Fruit fly (Drosophila melanogaster) ovary, adult (tissue): ENCODE measurements around the gene RSG7.

Source experiments
- CG17801 ChIP-seq: fragments of 200-800 bp; optimal IDR thresholded peaks from 2 replicates; lab custom pipeline; 2019; ENCODE audit warnings: missing biosample characterization, mild to moderate bottlenecking, missing genetic modification characterization, moderate library complexity; ENCODE audit not compliant: partially characterized antibody

Gene RSG7

DNA sequence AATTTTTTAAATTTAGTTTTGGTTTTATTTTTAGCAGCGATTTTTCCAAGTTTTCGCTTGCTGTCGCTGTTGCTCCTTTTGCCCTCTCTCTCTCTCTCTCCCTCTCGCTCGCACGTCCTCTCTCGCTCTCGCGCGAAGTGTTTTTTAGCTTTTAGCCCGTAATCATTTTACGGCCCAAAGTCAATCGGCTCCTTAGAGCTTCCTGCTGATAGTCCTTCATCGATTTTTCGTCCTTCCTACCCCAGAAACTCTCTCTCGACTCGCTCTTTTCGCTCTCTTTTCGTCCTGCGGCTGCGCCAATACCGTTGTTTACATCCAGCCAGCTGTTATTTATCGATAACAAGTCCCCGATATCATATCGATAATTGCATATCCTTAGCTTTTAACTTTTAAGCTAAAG is at the start of gene RSG7:
RSG7 (minus strand) TSS at position 139 of the 400 bp plus-strand sequence.
- TF ChIP-seq CG17801 (GFP tag; lab: Kevin White, UChicago) = no peak

DNA sequence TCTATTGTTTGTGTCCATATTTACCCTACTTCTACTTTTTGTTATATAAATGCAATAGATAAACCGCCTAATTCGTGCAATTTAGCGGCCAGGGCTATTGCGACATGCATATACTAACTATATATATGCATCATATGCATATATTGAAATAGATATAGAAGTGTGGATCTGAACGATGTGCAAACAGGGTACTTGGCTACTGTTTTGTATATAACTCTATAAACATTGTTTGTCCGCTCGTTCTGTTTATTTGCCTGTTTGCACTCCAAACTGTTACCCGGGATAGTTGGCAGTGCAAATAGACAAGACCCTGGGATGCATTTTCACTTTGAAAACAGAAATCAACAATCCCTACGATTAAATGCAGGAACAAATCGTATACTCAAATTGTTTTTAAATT is 48.8 kb upstream of the RSG7 start:
- TF ChIP-seq CG17801 (GFP tag; lab: Kevin White, UChicago) = peak; percentile 19

DNA sequence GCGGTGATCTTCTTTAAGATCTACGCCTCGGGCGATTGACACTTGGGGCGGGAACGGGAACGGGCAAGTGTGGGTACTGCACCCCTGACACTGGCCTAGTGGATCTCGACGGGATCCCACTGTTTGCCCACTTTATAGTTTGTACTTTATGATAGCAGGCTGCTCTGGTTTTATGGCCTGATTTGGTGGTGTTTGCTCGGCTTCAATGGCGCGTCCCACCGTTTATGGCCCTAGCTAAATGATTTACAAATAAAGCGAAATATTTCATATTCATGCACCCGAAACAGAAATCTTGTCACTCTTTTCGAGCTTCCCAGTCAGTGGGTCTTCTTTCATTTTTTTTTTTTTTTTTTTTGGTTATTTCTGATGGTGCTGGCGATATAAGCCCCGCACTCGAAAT is 46.4 kb upstream of the RSG7 start:
- TF ChIP-seq CG17801 (GFP tag; lab: Kevin White, UChicago) = peak; percentile 48

DNA sequence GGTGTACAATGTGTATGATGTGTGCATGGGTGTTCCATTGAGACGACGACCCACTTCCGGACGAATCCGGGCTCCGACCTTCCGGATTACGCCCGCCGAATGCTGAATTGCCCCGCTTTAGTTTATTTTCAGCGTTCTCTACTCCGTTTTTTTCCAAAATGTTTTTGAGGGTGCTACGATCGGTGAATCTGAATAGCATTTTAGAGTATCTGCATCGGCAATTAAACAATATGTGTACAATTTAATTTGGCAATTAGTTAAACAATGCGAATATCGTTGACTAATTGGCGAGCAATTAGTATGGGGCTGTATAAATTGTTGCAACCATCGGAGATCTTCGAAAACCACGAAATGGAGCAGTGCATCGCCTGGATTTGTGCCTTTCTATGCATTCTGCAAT is 45.3 kb upstream of the RSG7 start, which contains the start of gene CG13002:
CG13002 (plus strand) TSS at position 301 of the 400 bp plus-strand sequence.
- no peak for TF ChIP-seq CG17801 (GFP tag; lab: Kevin White, UChicago)

DNA sequence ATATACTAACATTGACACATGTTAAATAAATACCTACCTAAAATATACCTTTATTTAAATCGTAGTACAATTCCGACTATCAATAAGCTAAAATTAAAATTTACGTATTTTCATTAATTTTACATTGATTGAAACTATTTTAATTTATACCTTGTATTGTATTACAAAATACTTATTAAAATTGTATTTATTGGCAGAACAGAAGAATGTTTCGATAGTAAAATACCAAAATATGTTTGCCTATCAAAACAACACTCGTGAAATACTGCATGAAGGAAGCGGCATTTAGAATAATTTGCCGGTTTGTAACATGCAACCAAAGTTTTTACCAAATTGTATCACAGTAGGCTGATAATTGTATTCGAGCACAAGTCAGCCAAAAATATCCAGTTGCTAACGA is 42.3 kb upstream of the RSG7 start, which contains the start of the genes DENR and CG4880:
DENR (minus strand) TSS at position 10 of the 400 bp plus-strand sequence.
CG4880 (plus strand) TSS at position 268 of the 400 bp plus-strand sequence.
- no peak for TF ChIP-seq CG17801 (GFP tag; lab: Kevin White, UChicago)

DNA sequence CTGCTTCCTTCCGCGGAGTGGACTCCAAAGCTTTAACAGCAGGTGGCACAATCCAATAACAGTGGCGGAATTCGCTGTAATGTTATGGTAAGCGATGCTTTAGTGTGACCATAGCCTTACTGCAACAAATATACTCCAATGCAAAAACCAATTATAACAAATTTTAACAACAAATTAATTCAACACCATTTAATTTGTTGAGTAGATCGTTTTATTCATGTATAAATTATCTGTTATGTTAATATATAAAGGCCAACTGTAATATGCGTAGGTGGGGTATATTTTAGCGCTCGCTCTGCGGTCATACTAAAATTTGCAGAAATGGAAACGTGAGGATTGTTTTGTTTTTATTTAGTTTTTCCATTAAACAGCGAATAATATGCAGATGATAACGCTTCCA is 40.0 kb upstream of the RSG7 start, which contains the start of the genes Nprl2 and Polr3I:
Nprl2 (minus strand) TSS at position 86 of the 400 bp plus-strand sequence.
Polr3I (plus strand) TSS at position 302 of the 400 bp plus-strand sequence.
- TF ChIP-seq CG17801 (GFP tag; lab: Kevin White, UChicago) = peak; percentile 25

DNA sequence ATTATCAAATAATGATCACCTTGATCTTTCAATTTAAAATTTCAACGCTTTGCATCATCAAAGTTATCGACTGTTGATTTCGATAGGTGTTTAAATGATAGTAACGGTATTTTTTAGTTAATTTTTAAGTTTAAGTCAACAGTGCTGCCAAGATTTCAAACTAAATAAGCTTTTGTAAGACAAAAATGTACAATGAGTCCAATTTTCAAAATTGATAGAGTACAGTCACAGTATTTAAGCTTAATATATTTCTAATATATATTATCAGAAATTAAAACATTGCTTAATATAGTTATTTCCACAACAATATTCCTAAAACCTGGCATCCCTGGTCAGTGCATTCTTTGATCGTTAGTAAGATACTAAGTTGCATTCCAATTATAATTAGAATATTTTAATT is 36.8 kb upstream of the RSG7 start, which contains the start of gene CG4872:
CG4872 (plus strand) TSS at position 333 of the 400 bp plus-strand sequence.
- TF ChIP-seq CG17801 (GFP tag; lab: Kevin White, UChicago) = peak; percentile 22

DNA sequence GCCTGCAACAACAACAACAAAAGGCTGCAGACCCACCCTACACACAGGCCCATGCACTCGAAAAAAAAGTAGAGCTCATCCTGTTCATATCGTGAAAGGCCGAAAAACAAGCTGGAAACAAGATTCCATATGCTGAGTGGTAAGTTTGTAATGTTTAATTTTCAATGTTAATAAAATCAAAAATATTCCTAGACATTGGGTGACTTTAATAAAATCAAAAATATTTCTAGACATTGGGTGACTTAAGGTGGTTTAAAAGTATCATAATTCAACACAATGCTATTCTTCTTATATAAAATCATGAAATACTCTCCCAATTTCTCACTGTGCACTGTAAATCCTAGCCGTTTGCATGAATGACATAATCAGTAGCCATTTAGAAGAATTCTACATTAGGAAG is 35.8 kb upstream of the RSG7 start:
- no peak for TF ChIP-seq CG17801 (GFP tag; lab: Kevin White, UChicago)

- TF ChIP-seq CG17801 (GFP tag; lab: Kevin White, UChicago) = no peak
Measured at dm6 chrX:16876425-16876824, 32.2 kb upstream of the RSG7 start, which contains the start of gene CG13003. TSS of gene CG13003 (minus strand) at chrX:16876544.

dm6 chrX:16874671-16875070 is 30.4 kb upstream of the RSG7 start:
- TF ChIP-seq CG17801 (GFP tag; lab: Kevin White, UChicago) = no peak

dm6 chrX:16873053-16873452 is 28.8 kb upstream of the RSG7 start:
- TF ChIP-seq CG17801 (GFP tag; lab: Kevin White, UChicago) = no peak

- no peak for TF ChIP-seq CG17801 (GFP tag; lab: Kevin White, UChicago)
Measured at dm6 chrX:16871808-16872207, 27.6 kb upstream of the RSG7 start.

- no peak for TF ChIP-seq CG17801 (GFP tag; lab: Kevin White, UChicago)
Measured at dm6 chrX:16867622-16868021, 23.4 kb upstream of the RSG7 start.

DNA sequence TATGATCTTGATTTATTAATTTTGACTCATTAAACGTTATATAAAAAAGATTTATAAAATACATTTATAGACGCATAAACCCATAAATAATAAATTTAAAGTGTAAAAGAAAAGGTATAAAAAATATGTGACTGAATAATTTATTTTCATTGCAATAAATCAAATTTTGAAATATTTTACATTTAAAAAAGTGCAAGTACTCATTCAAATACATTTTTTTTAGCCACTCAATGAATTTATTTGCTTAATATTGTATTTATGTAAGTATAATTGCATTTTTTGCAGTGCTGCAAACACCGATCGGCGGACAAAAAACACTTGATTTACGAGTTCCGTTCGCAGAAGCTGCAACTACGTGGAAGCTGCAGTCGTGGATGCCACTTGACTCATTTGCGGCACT is 15.5 kb upstream of the RSG7 start:
- no peak for TF ChIP-seq CG17801 (GFP tag; lab: Kevin White, UChicago)

dm6 chrX:16854746-16855145 is 10.5 kb upstream of the RSG7 start:
- peak; percentile 58 for TF ChIP-seq CG17801 (GFP tag; lab: Kevin White, UChicago)

DNA sequence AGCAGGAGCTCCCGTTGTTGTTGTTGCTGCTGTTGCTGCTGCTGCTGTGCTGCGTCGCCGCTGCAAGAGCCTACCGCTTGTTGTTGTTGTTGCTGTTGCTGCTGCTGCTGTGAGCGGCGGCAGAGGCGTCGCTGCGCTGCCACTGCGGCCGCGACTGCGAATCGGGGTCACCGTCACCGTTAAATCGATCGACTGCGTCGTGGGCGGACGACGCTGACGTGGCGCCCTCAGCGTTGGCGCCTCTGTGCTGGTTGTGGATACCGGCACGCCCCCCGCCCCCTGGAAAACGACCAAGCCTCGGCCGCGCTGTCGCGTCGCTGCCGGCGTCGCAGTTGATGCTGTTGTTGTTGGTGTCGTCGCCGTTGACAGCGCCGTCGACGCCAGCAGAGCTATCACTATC is 5.3 kb upstream of the RSG7 start:
- no peak for TF ChIP-seq CG17801 (GFP tag; lab: Kevin White, UChicago)
